Worm (Caenorhabditis elegans): ENCODE results near the gene sel-13.

DNA sequence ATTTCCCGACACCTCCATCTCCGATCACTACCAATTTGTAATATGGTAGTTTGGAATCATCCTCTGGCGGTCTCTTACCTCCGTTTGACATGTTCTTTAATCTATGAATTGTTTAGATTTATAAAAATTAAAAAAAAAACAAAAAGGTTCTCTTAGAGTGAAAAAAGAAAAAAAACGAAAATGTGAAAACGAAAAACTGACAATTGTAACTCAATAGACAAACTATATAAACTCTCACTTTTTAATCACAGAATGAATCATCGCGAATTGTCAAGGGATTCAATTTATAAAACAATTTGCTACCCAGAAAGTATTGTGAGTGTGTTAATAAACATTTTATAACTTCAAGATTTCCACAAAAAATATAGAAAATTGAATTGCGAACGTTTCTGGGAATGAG lies 40.0 kb upstream of the sel-13 start, which contains the start of gene ras-2:
- TF ChIP-seq lin-32 (GFP tag; optimal IDR thresholded peaks at IDR 0.05) (no peak), sptf-1 (tag; optimal IDR thresholded peaks at IDR 0.05) (no peak), unc-62 (GFP tag; optimal IDR thresholded peaks at IDR 0.05) (no peak), mep-1 (tag; optimal IDR thresholded peaks at IDR 0.05) (no peak), tbx-8 (GFP tag; optimal IDR thresholded peaks at IDR 0.05) (no peak), nhr-2 (tag; optimal IDR thresholded peaks at IDR 0.05) (no peak), snpc-4 (tag; optimal IDR thresholded peaks at IDR 0.05) (no peak)
